Worm (Caenorhabditis elegans): ENCODE data around the gene Y39A3B.7.

- TF ChIP-seq elt-2 (tag; optimal IDR thresholded peaks at IDR 0.05): no peak
- no peak for TF ChIP-seq ttx-3 (tag; optimal IDR thresholded peaks at IDR 0.05)
- no peak for TF ChIP-seq pha-4 (tag; optimal IDR thresholded peaks at IDR 0.05)
- no peak for TF ChIP-seq ceh-14 (tag; optimal IDR thresholded peaks at IDR 0.05)
- no peak for TF ChIP-seq ahr-1 (tag; optimal IDR thresholded peaks at IDR 0.05)
- TF ChIP-seq ceh-9 (tag; optimal IDR thresholded peaks at IDR 0.05): no peak
- no peak for TF ChIP-seq hlh-30 (tag; optimal IDR thresholded peaks at IDR 0.05; ENCODE audit: insufficient read depth)
- no peak for TF ChIP-seq K09A11.1 (tag; optimal IDR thresholded peaks at IDR 0.05; ENCODE audit: insufficient read depth)
- no peak for TF ChIP-seq T23F11.4 (GFP tag; optimal IDR thresholded peaks at IDR 0.05)
Measured at ce11 chrIII:2031746-2032145, 47.0 kb upstream of the Y39A3B.7 start.

Data from whole organism, late embryonic.